Fruit fly (Drosophila melanogaster): ENCODE results near the gene Ice2.

- TF ChIP-seq CG8478 (optimal IDR thresholded peaks at IDR 0.05), result no peak
- TF ChIP-seq CTCF (optimal IDR thresholded peaks at IDR 0.05), result peak; percentile 4 to 10
These were observed 32.3 kb upstream of the Ice2 start, which contains the start of gene RhoGAP93B for dm6 chr3R:21097631-21098117.

Measured in S2 (cell line).